Worm (Caenorhabditis elegans) whole organism, young adult: Measurements from ENCODE around the gene clec-59.

Experiments
- B0019.2 ChIP-seq: fragments of 200-800 bp; sonication (Bioruptor generic); conservative IDR thresholded peaks from 2 replicates; pipeline ENCODE4 v1.3.6; 2022; ENCODE audit warnings: missing genetic modification reagents, missing genetic modification characterization, missing compliant biosample characterization
- F23B12.7 ChIP-seq: sonication (generic microtip); optimal IDR thresholded peaks from 2 replicates; lab custom pipeline; 2017; ENCODE audit warnings: missing genetic modification characterization, mild to moderate bottlenecking, missing compliant biosample characterization, antibody characterized with exemption, moderate library complexity; ENCODE audit not compliant: insufficient read depth
- F57A8.1 ChIP-seq: fragments of 200-800 bp; sonication (Bioruptor generic); optimal IDR thresholded peaks from 2 replicates; lab custom pipeline; 2018; ENCODE audit warnings: mild to moderate bottlenecking, missing genetic modification characterization, moderate library complexity, missing compliant biosample characterization
- F57C9.4 ChIP-seq: sonication (generic microtip); optimal IDR thresholded peaks from 2 replicates; lab custom pipeline; 2017; ENCODE audit warnings: mild to moderate bottlenecking, missing genetic modification characterization, missing compliant biosample characterization
- T07F8.4 ChIP-seq: sonication (generic microtip); optimal IDR thresholded peaks from 2 replicates; lab custom pipeline; 2016; ENCODE audit warnings: mild to moderate bottlenecking, missing genetic modification characterization, moderate library complexity, missing compliant biosample characterization
- Y53F4B.3 ChIP-seq: fragments of 200-800 bp; sonication (Bioruptor generic); IDR thresholded peaks from 2 replicates; pipeline ENCODE4 v1.3.6; 2022; ENCODE audit warnings: missing genetic modification reagents, missing genetic modification characterization, missing compliant biosample characterization
- Y95B8A.8 ChIP-seq: fragments of 200-800 bp; sonication (Bioruptor generic); IDR thresholded peaks from 2 replicates; pipeline ENCODE4 v1.3.6; 2022; ENCODE audit warnings: missing genetic modification reagents, missing genetic modification characterization, missing compliant biosample characterization
- akir-1 ChIP-seq: fragments of 200-800 bp; sonication (Bioruptor generic); optimal IDR thresholded peaks from 2 replicates; lab custom pipeline; 2018; ENCODE audit warnings: mild to moderate bottlenecking, missing genetic modification characterization, moderate library complexity, missing compliant biosample characterization
- atf-7 ChIP-seq: sonication (generic microtip); optimal IDR thresholded peaks from 2 replicates; lab custom pipeline; 2017; ENCODE audit warnings: mild to moderate bottlenecking, missing genetic modification characterization, missing compliant biosample characterization
- ccch-3 ChIP-seq: fragments of 200-800 bp; sonication (Bioruptor generic); optimal IDR thresholded peaks from 2 replicates; lab custom pipeline; 2018; ENCODE audit warnings: mild to moderate bottlenecking, missing genetic modification characterization, missing compliant biosample characterization
- cebp-2 ChIP-seq: fragments of 200-800 bp; sonication (Bioruptor generic); IDR thresholded peaks from 2 replicates; pipeline ENCODE4 v1.3.6; 2022; ENCODE audit warnings: missing genetic modification characterization, missing compliant biosample characterization
- ceh-100 ChIP-seq: fragments of 200-800 bp; sonication (Bioruptor generic); IDR thresholded peaks from 2 replicates; pipeline ENCODE4 v1.3.6; 2022; ENCODE audit warnings: missing genetic modification reagents, missing genetic modification characterization, missing compliant biosample characterization
- ceh-58 ChIP-seq: fragments of 200-800 bp; sonication (Bioruptor generic); IDR thresholded peaks from 2 replicates; pipeline ENCODE4 v1.3.6; 2022; ENCODE audit warnings: missing genetic modification characterization, missing compliant biosample characterization
- ceh-79 ChIP-seq: sonication (generic microtip); optimal IDR thresholded peaks from 2 replicates; lab custom pipeline; 2017; ENCODE audit warnings: mild to moderate bottlenecking, missing genetic modification characterization, missing compliant biosample characterization
- die-1 ChIP-seq: sonication (generic microtip); optimal IDR thresholded peaks from 2 replicates; lab custom pipeline; 2016; ENCODE audit warnings: missing genotype, mild to moderate bottlenecking, missing genetic modification characterization, missing compliant biosample characterization
- dpff-1 ChIP-seq: sonication (generic microtip); optimal IDR thresholded peaks from 2 replicates; lab custom pipeline; 2017; ENCODE audit warnings: mild to moderate bottlenecking, missing genetic modification characterization, missing compliant biosample characterization
- egl-44 ChIP-seq: fragments of 200-800 bp; sonication (Bioruptor generic); IDR thresholded peaks from 2 replicates; pipeline ENCODE4 v1.3.6; 2022; ENCODE audit warnings: missing genetic modification reagents, missing genetic modification characterization, missing compliant biosample characterization
- egrh-3 ChIP-seq: fragments of 200-800 bp; sonication (Bioruptor generic); IDR thresholded peaks from 2 replicates; pipeline ENCODE4 v1.3.6; 2022; ENCODE audit warnings: missing genetic modification reagents, missing genetic modification characterization, missing compliant biosample characterization
- hmg-20 ChIP-seq: fragments of 200-800 bp; sonication (Bioruptor generic); IDR thresholded peaks from 2 replicates; pipeline ENCODE4 v1.3.6; 2022; ENCODE audit warnings: missing genetic modification reagents, missing genetic modification characterization, missing compliant biosample characterization
- hrde-1 ChIP-seq: sonication (generic microtip); optimal IDR thresholded peaks from 2 replicates; lab custom pipeline; 2016; ENCODE audit warnings: missing genetic modification characterization, mild to moderate bottlenecking, missing compliant biosample characterization, moderate library complexity, missing genotype, missing genetic modification reagents, borderline replicate concordance
- lsl-1 ChIP-seq: fragments of 200-800 bp; sonication (Bioruptor generic); optimal IDR thresholded peaks from 2 replicates; lab custom pipeline; 2018; ENCODE audit warnings: mild to moderate bottlenecking, missing genetic modification characterization, moderate library complexity, missing compliant biosample characterization
- madf-3 ChIP-seq: fragments of 200-800 bp; sonication (Bioruptor generic); IDR thresholded peaks from 2 replicates; pipeline ENCODE4 v1.3.6; 2022; ENCODE audit warnings: missing genetic modification reagents, missing genetic modification characterization, missing compliant biosample characterization
- madf-6 ChIP-seq: fragments of 200-800 bp; sonication (Bioruptor generic); IDR thresholded peaks from 2 replicates; pipeline ENCODE4 v1.3.6; 2022; ENCODE audit warnings: missing genetic modification reagents, missing genetic modification characterization, missing compliant biosample characterization
- mcd-1 ChIP-seq: fragments of 200-800 bp; sonication (Bioruptor generic); IDR thresholded peaks from 2 replicates; pipeline ENCODE4 v1.3.6; 2022; ENCODE audit warnings: missing genetic modification reagents, missing genetic modification characterization, missing compliant biosample characterization
- mes-4 ChIP-seq: sonication (generic microtip); optimal IDR thresholded peaks from 2 replicates; lab custom pipeline; 2016; ENCODE audit warnings: missing genotype, missing genetic modification characterization, missing compliant biosample characterization
- nfya-1 ChIP-seq: sonication (generic microtip); optimal IDR thresholded peaks from 2 replicates; lab custom pipeline; 2017; ENCODE audit warnings: antibody characterized with exemption, missing compliant biosample characterization, missing genetic modification characterization, borderline replicate concordance; ENCODE audit not compliant: insufficient read depth
- nfyb-1 ChIP-seq: fragments of 200-800 bp; sonication (Bioruptor generic); IDR thresholded peaks from 2 replicates; pipeline ENCODE4 v1.3.6; 2022; ENCODE audit warnings: missing genetic modification reagents, missing genetic modification characterization, missing compliant biosample characterization
- nhr-90 ChIP-seq: sonication (generic microtip); optimal IDR thresholded peaks from 2 replicates; lab custom pipeline; 2016; ENCODE audit warnings: missing genotype, mild to moderate bottlenecking, missing genetic modification characterization, missing compliant biosample characterization
- pha-4 ChIP-seq: fragments of 150-350 bp; sonication (generic microtip); optimal IDR thresholded peaks from 2 replicates; lab custom pipeline; 2014; ENCODE audit warnings: missing biosample characterization, missing genetic modification reagents, missing genetic modification characterization
- repo-1 ChIP-seq: sonication (generic microtip); optimal IDR thresholded peaks from 2 replicates; lab custom pipeline; 2017; ENCODE audit warnings: mild to moderate bottlenecking, missing genetic modification characterization, missing compliant biosample characterization
- sea-2 ChIP-seq: fragments of 200-800 bp; sonication (Bioruptor generic); IDR thresholded peaks from 2 replicates; pipeline ENCODE4 v1.3.6; 2022; ENCODE audit warnings: missing genetic modification characterization, missing compliant biosample characterization
- tlf-1 ChIP-seq: fragments of 200-800 bp; sonication (Bioruptor generic); optimal IDR thresholded peaks from 2 replicates; lab custom pipeline; 2018; ENCODE audit warnings: mild to moderate bottlenecking, missing genetic modification characterization, missing compliant biosample characterization
- zfh-2 ChIP-seq: fragments of 200-800 bp; sonication (Bioruptor generic); conservative IDR thresholded peaks from 2 replicates; pipeline ENCODE4 v1.3.6; 2022; ENCODE audit warnings: missing genetic modification reagents, missing genetic modification characterization, missing compliant biosample characterization
- ztf-22 ChIP-seq: fragments of 200-800 bp; sonication (Bioruptor generic); optimal IDR thresholded peaks from 2 replicates; lab custom pipeline; 2018; ENCODE audit warnings: mild to moderate bottlenecking, missing genetic modification characterization, moderate library complexity, missing compliant biosample characterization
- ztf-25 ChIP-seq: fragments of 200-800 bp; sonication (Bioruptor generic); IDR thresholded peaks from 2 replicates; pipeline ENCODE4 v1.3.6; 2022; ENCODE audit warnings: missing genetic modification reagents, missing genetic modification characterization, missing compliant biosample characterization
- ztf-26 ChIP-seq: sonication (generic microtip); optimal IDR thresholded peaks from 2 replicates; lab custom pipeline; 2017; ENCODE audit warnings: missing genetic modification characterization, missing compliant biosample characterization
- ztf-3 ChIP-seq: fragments of 200-800 bp; sonication (Bioruptor generic); optimal IDR thresholded peaks from 2 replicates; lab custom pipeline; 2018; ENCODE audit warnings: mild to moderate bottlenecking, missing genetic modification characterization, missing compliant biosample characterization

Gene clec-59

ce11 chrII:10464230-10464920, 14.9 kb downstream of the clec-59 start, which contains the start of the genes ZK673.6 and sdz-37:
ZK673.6 (minus strand) TSS chrII:10464330.
sdz-37 (plus strand) TSS chrII:10464870.
- TF ChIP-seq ccch-3 (GFP tag; lab: Kevin White, UChicago) (no peak), madf-6 (no peak), egrh-3 (GFP tag; lab: Robert Waterston, UW) (no peak), tlf-1 (GFP tag; lab: Kevin White, UChicago) (no peak), zfh-2 (GFP tag; lab: Robert Waterston, UW) (no peak), Y95B8A.8 (no peak), F57A8.1 (GFP tag; lab: Kevin White, UChicago) (no peak), mes-4 (tag; lab: Kevin White, UChicago) (no peak), cebp-2 (GFP tag; lab: Robert Waterston, UW) (no peak), sea-2 (GFP tag; lab: Robert Waterston, UW) (no peak), egl-44 (GFP tag; lab: Robert Waterston, UW) (no peak), ceh-79 (tag; lab: Kevin White, UChicago) (no peak), hmg-20 (GFP tag; lab: Robert Waterston, UW) (no peak), ztf-3 (GFP tag; lab: Kevin White, UChicago) (no peak), nhr-90 (no peak), F23B12.7 (no peak), atf-7 (no peak)

ce11 chrII:10461207-10461606, 18.0 kb downstream of the clec-59 start, which contains the start of gene ZK673.5:
ZK673.5 (plus strand) TSS chrII:10461507.
- TF ChIP-seq nfya-1 (tag; lab: Kevin White, UChicago) (no peak), repo-1 (tag; lab: Kevin White, UChicago) (no peak), cebp-2 (GFP tag; lab: Robert Waterston, UW) (no peak), ztf-25 (no peak), T07F8.4 (no peak), nfyb-1 (GFP tag; lab: Robert Waterston, UW) (no peak), pha-4 (tag; lab: Kevin White, UChicago) (no peak), Y53F4B.3 (GFP tag; lab: Robert Waterston, UW) (no peak), mes-4 (tag; lab: Kevin White, UChicago) (no peak), hrde-1 (tag; lab: Kevin White, UChicago) (no peak), dpff-1 (tag; lab: Kevin White, UChicago) (no peak), nhr-90 (no peak), ceh-100 (GFP tag; lab: Robert Waterston, UW) (no peak), F57C9.4 (tag; lab: Kevin White, UChicago) (no peak), madf-6 (no peak), mcd-1 (GFP tag; lab: Robert Waterston, UW) (no peak)

ce11 chrII:10456979-10457378, 22.3 kb downstream of the clec-59 start, which contains the start of gene ZK673.11:
ZK673.11 (plus strand) TSS chrII:10457279.
- TF ChIP-seq akir-1 (GFP tag; lab: Kevin White, UChicago): no peak
- TF ChIP-seq die-1 (tag; lab: Kevin White, UChicago): no peak
- TF ChIP-seq ztf-3 (GFP tag; lab: Kevin White, UChicago): no peak
- TF ChIP-seq lsl-1 (GFP tag; lab: Kevin White, UChicago): no peak
- no peak for TF ChIP-seq ztf-26
- TF ChIP-seq ztf-22 (GFP tag; lab: Kevin White, UChicago): no peak
- TF ChIP-seq ceh-58 (GFP tag; lab: Robert Waterston, UW): no peak
- TF ChIP-seq madf-3 (GFP tag; lab: Robert Waterston, UW): no peak
- no peak for TF ChIP-seq Y53F4B.3 (GFP tag; lab: Robert Waterston, UW)
- no peak for TF ChIP-seq B0019.2 (GFP tag; lab: Robert Waterston, UW)
- TF ChIP-seq, all 124 proteins: peak for 0
